Fruit fly (Drosophila melanogaster) whole organism, embryonic: Measurements from ENCODE around the gene Glyat.

Experiments
- Aef1 ChIP-seq: fragments of 200-800 bp; sonication (Bioruptor generic); IDR thresholded peaks from 3 replicates; pipeline ENCODE4 v1.3.6; 2022; ENCODE audit warnings: missing biosample characterization, missing genetic modification characterization
- Awh ChIP-seq: fragments of 200-800 bp; sonication (Bioruptor generic); IDR thresholded peaks from 2 replicates; pipeline ENCODE4, ENCODE4 v1.3.6; 2022; ENCODE audit warnings: missing biosample characterization, missing genetic modification characterization
- B-H2 ChIP-seq: fragments of 200-800 bp; sonication (Bioruptor generic); optimal IDR thresholded peaks from 2 replicates; lab custom pipeline; 2018; ENCODE audit warnings: missing biosample characterization, mild to moderate bottlenecking, missing genetic modification characterization
- CG10274 ChIP-seq: fragments of 200-800 bp; sonication (Bioruptor generic); optimal IDR thresholded peaks from 3 replicates; lab custom pipeline; 2017; ENCODE audit warnings: missing biosample characterization, mild to moderate bottlenecking, missing genetic modification characterization
- CG11723 ChIP-seq: fragments of 200-800 bp; sonication (Bioruptor generic); optimal IDR thresholded peaks from 2 replicates; lab custom pipeline; 2017; ENCODE audit warnings: missing biosample characterization, mild to moderate bottlenecking, missing genetic modification characterization
- CG12071 ChIP-seq: fragments of 200-800 bp; sonication (Bioruptor generic); optimal IDR thresholded peaks from 3 replicates; lab custom pipeline; 2018; ENCODE audit warnings: missing biosample characterization, mild to moderate bottlenecking, missing genetic modification characterization
- CG12104 ChIP-seq: fragments of 200-800 bp; sonication (Bioruptor generic); optimal IDR thresholded peaks from 3 replicates; lab custom pipeline; 2016; ENCODE audit warnings: missing biosample characterization, missing genetic modification characterization
- CG1233 ChIP-seq: fragments of 200-800 bp; sonication (Bioruptor generic); optimal IDR thresholded peaks from 4 replicates; lab custom pipeline; 2018; ENCODE audit warnings: missing biosample characterization, mild to moderate bottlenecking, missing genetic modification characterization
- CG12744 ChIP-seq: fragments of 200-800 bp; sonication (Bioruptor generic); optimal IDR thresholded peaks from 2 replicates; lab custom pipeline; 2016; ENCODE audit warnings: missing biosample characterization, missing genetic modification characterization
- CG12769 ChIP-seq: fragments of 200-800 bp; sonication (Bioruptor generic); optimal IDR thresholded peaks from 2 replicates; lab custom pipeline; 2019; ENCODE audit warnings: missing biosample characterization, mild to moderate bottlenecking, missing genetic modification characterization, moderate library complexity
- CG13894 ChIP-seq: fragments of 200-800 bp; sonication (Bioruptor generic); optimal IDR thresholded peaks from 3 replicates; lab custom pipeline; 2018; ENCODE audit warnings: missing biosample characterization, mild to moderate bottlenecking, missing genetic modification characterization, moderate library complexity
- CG14860 ChIP-seq: fragments of 200-800 bp; sonication (Bioruptor generic); IDR thresholded peaks from 3 replicates; pipeline ENCODE4 v1.3.6; 2022; ENCODE audit warnings: missing biosample characterization, missing genetic modification characterization; ENCODE audit not compliant: partially characterized antibody
- CG15011 ChIP-seq: fragments of 200-800 bp; sonication (Bioruptor generic); optimal IDR thresholded peaks from 3 replicates; lab custom pipeline; 2018; ENCODE audit warnings: missing biosample characterization, mild to moderate bottlenecking, missing genetic modification characterization
- CG1602 ChIP-seq: fragments of 200-800 bp; sonication (Bioruptor generic); optimal IDR thresholded peaks from 3 replicates; lab custom pipeline; 2016; ENCODE audit warnings: missing biosample characterization, missing genetic modification characterization
- CG1603 ChIP-seq: fragments of 200-800 bp; sonication (Bioruptor generic); optimal IDR thresholded peaks from 2 replicates; lab custom pipeline; 2019; ENCODE audit warnings: missing biosample characterization, mild to moderate bottlenecking, missing genetic modification characterization, moderate library complexity
- CG1647 ChIP-seq: fragments of 200-800 bp; sonication (Bioruptor generic); optimal IDR thresholded peaks from 3 replicates; lab custom pipeline; 2016; ENCODE audit warnings: missing biosample characterization, missing genetic modification characterization
- CG17802 ChIP-seq: fragments of 200-800 bp; sonication (Bioruptor generic); optimal IDR thresholded peaks from 2 replicates; lab custom pipeline; 2018; ENCODE audit warnings: missing biosample characterization, mild to moderate bottlenecking, missing genetic modification characterization, moderate library complexity
- CG2116 ChIP-seq: fragments of 200-800 bp; sonication (Bioruptor generic); optimal IDR thresholded peaks from 3 replicates; lab custom pipeline; 2018; ENCODE audit warnings: missing biosample characterization, mild to moderate bottlenecking, missing genetic modification characterization
- CG4730 ChIP-seq: fragments of 200-800 bp; sonication (Bioruptor generic); IDR thresholded peaks from 2 replicates; pipeline ENCODE4 v1.3.6; 2022; ENCODE audit warnings: missing biosample characterization, missing genetic modification characterization
- CG5180 ChIP-seq: fragments of 200-800 bp; sonication (Bioruptor generic); optimal IDR thresholded peaks from 3 replicates; lab custom pipeline; 2017; ENCODE audit warnings: missing biosample characterization, missing genetic modification characterization, mild to moderate bottlenecking, moderate library complexity, missing genetic modification reagents
- CG7271 ChIP-seq: fragments of 200-800 bp; sonication (Bioruptor generic); optimal IDR thresholded peaks from 2 replicates; lab custom pipeline; 2018; ENCODE audit warnings: missing biosample characterization, mild to moderate bottlenecking, missing genetic modification characterization, moderate library complexity
- CG7928 ChIP-seq: fragments of 200-800 bp; sonication (Bioruptor generic); optimal IDR thresholded peaks from 2 replicates; lab custom pipeline; 2017; ENCODE audit warnings: missing biosample characterization, mild to moderate bottlenecking, missing genetic modification characterization
- CG8290 ChIP-seq, 3 experiments: fragments of 200-800 bp; sonication (Bioruptor generic); optimal IDR thresholded peaks; 2 replicates each; lab custom pipeline; 2016 to 2019; ENCODE audit warnings: missing biosample characterization in 3 of 3, missing genetic modification characterization in 3 of 3, mild to moderate bottlenecking in 2 of 3, moderate library complexity in 1 of 3
- CrebB ChIP-seq: fragments of 200-800 bp; sonication (Bioruptor generic); optimal IDR thresholded peaks from 3 replicates; lab custom pipeline; 2018; ENCODE audit warnings: missing biosample characterization, mild to moderate bottlenecking, missing genetic modification characterization
- Deaf1 ChIP-seq: fragments of 200-800 bp; optimal IDR thresholded peaks from 3 replicates; lab custom pipeline; 2019; ENCODE audit warnings: missing biosample characterization, mild to moderate bottlenecking, missing genetic modification characterization, moderate library complexity
- Dip3 ChIP-seq: fragments of 200-800 bp; sonication (Bioruptor generic); optimal IDR thresholded peaks from 3 replicates; lab custom pipeline; 2016; ENCODE audit warnings: missing biosample characterization, missing genetic modification characterization
- E2f1 ChIP-seq: fragments of 200-800 bp; sonication (Bioruptor generic); IDR thresholded peaks from 2 replicates; pipeline ENCODE4 v1.3.6; 2022; ENCODE audit warnings: missing biosample characterization, missing genetic modification characterization
- Fer3 ChIP-seq: fragments of 200-800 bp; sonication (Bioruptor generic); optimal IDR thresholded peaks from 2 replicates; lab custom pipeline; 2018; ENCODE audit warnings: missing biosample characterization, mild to moderate bottlenecking, missing genetic modification characterization, moderate library complexity
- Hr39 ChIP-seq: fragments of >200 bp; optimal IDR thresholded peaks from 2 replicates; lab custom pipeline; 2017
- MBD-R2 ChIP-seq: fragments of 200-800 bp; sonication (Bioruptor generic); IDR thresholded peaks from 2 replicates; pipeline ENCODE4 v1.3.6; 2022; ENCODE audit warnings: missing biosample characterization, missing genetic modification characterization
- MESR4 ChIP-seq: fragments of 200-800 bp; sonication (Bioruptor generic); optimal IDR thresholded peaks from 2 replicates; lab custom pipeline; 2018; ENCODE audit warnings: missing biosample characterization, mild to moderate bottlenecking, missing genetic modification characterization, moderate library complexity
- MTF-1 ChIP-seq: fragments of 200-800 bp; sonication (Bioruptor generic); optimal IDR thresholded peaks from 2 replicates; lab custom pipeline; 2018; ENCODE audit warnings: missing biosample characterization, mild to moderate bottlenecking, missing genetic modification characterization, borderline replicate concordance
- NK7.1 ChIP-seq: fragments of 200-800 bp; sonication (Bioruptor generic); optimal IDR thresholded peaks from 3 replicates; lab custom pipeline; 2016; ENCODE audit warnings: missing biosample characterization, missing genetic modification characterization
- Optix ChIP-seq: fragments of 200-800 bp; sonication (Bioruptor generic); IDR thresholded peaks from 3 replicates; pipeline ENCODE4 v1.3.6; 2022; ENCODE audit warnings: missing biosample characterization, missing genetic modification characterization
- Poxn ChIP-seq: fragments of 200-800 bp; sonication (Bioruptor generic); IDR thresholded peaks from 2 replicates; pipeline ENCODE4 v1.3.6; 2022; ENCODE audit warnings: missing biosample characterization, missing genetic modification characterization
- Xbp1 ChIP-seq: fragments of 200-800 bp; sonication (Bioruptor generic); optimal IDR thresholded peaks from 3 replicates; lab custom pipeline; 2016; ENCODE audit warnings: missing biosample characterization, mild to moderate bottlenecking, missing genetic modification characterization
- ab ChIP-seq: fragments of 200-800 bp; sonication (Bioruptor generic); optimal IDR thresholded peaks from 2 replicates; lab custom pipeline; 2016; ENCODE audit warnings: missing biosample characterization, missing genetic modification characterization
- bab2 ChIP-seq: fragments of 200-800 bp; sonication (Bioruptor generic); optimal IDR thresholded peaks from 2 replicates; lab custom pipeline; 2016; ENCODE audit warnings: missing biosample characterization, missing genetic modification characterization
- croc ChIP-seq: fragments of 200-800 bp; sonication (Bioruptor generic); conservative IDR thresholded peaks from 3 replicates; pipeline ENCODE4 v1.3.6; 2022; ENCODE audit warnings: missing biosample characterization, missing genetic modification characterization
- dmrt99B ChIP-seq: fragments of 200-800 bp; sonication (Bioruptor generic); optimal IDR thresholded peaks from 2 replicates; lab custom pipeline; 2018; ENCODE audit warnings: missing biosample characterization, mild to moderate bottlenecking, missing genetic modification characterization, moderate library complexity
- dysf ChIP-seq: fragments of 200-800 bp; sonication (Bioruptor generic); IDR thresholded peaks from 3 replicates; pipeline ENCODE4 v1.3.6; 2022; ENCODE audit warnings: missing biosample characterization, missing genetic modification characterization
- fu2 ChIP-seq: fragments of 200-800 bp; sonication (Bioruptor generic); optimal IDR thresholded peaks from 2 replicates; lab custom pipeline; 2016; ENCODE audit warnings: missing biosample characterization, missing genetic modification characterization
- hb ChIP-seq: fragments of 200-800 bp; sonication (Bioruptor generic); IDR thresholded peaks from 3 replicates; pipeline ENCODE4 v1.3.6; 2022; ENCODE audit warnings: missing biosample characterization, missing genetic modification characterization; ENCODE audit not compliant: partially characterized antibody
- her ChIP-seq: fragments of 200-800 bp; sonication (Bioruptor generic); optimal IDR thresholded peaks from 2 replicates; lab custom pipeline; 2016; ENCODE audit warnings: missing biosample characterization, missing genetic modification characterization
- org-1 ChIP-seq: fragments of 200-800 bp; sonication (Bioruptor generic); optimal IDR thresholded peaks from 2 replicates; lab custom pipeline; 2017; ENCODE audit warnings: missing biosample characterization, missing genetic modification characterization
- pb ChIP-seq: fragments of 200-800 bp; sonication (Bioruptor generic); optimal IDR thresholded peaks from 3 replicates; lab custom pipeline; 2016; ENCODE audit warnings: missing biosample characterization, missing genetic modification characterization
- ranshi ChIP-seq: fragments of 200-800 bp; sonication (Bioruptor generic); IDR thresholded peaks from 2 replicates; pipeline ENCODE4 v1.3.6; 2022; ENCODE audit warnings: missing biosample characterization, missing genetic modification characterization
- salm ChIP-seq: fragments of 200-800 bp; sonication (Bioruptor generic); optimal IDR thresholded peaks from 2 replicates; lab custom pipeline; 2018; ENCODE audit warnings: missing biosample characterization, mild to moderate bottlenecking, missing genetic modification characterization
- sob ChIP-seq: fragments of 200-800 bp; sonication (Bioruptor generic); IDR thresholded peaks from 2 replicates; pipeline ENCODE4 v1.3.6; 2022; ENCODE audit warnings: missing biosample characterization, missing genetic modification characterization
- tap ChIP-seq: fragments of 200-800 bp; optimal IDR thresholded peaks from 3 replicates; lab custom pipeline; 2019; ENCODE audit warnings: missing biosample characterization, mild to moderate bottlenecking, missing genetic modification characterization, moderate library complexity
- tgo ChIP-seq: fragments of 200-800 bp; sonication (Bioruptor generic); IDR thresholded peaks from 3 replicates; pipeline ENCODE4 v1.3.6; 2022; ENCODE audit warnings: missing biosample characterization, missing genetic modification characterization

Gene Glyat

DNA sequence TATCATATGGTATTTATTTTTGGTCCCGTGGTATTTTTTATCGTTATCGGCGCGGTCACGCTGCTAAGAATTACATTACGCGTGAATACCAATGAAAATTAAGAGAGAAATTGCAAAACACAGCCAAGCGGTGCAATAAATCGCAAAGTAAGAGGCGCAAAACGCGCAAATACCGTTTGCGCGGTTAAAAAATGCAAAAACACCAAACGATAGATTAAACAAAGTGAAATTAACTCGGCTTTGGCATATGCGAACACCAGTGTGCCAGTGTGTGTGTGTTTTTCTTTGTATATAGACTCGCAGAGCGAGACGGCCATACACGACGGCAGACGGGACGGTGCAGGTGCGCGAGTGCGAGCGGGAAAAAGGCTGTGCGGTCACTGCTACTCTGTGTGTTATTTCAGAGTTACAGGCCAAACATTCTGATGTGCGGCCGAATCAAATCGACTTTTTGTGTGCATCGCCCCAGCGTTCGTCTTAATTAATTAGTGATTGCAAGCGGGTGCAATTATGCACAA, 20.3 kb upstream of the Glyat start, which contains the start of gene Cka (continued):
- no peak for TF ChIP-seq hb (GFP tag; lab: Robert Waterston, UW)
- no peak for TF ChIP-seq dysf (GFP tag; lab: Robert Waterston, UW)
- peak; percentile 9 for TF ChIP-seq CG1603 (tag; lab: Kevin White, UChicago)
- TF ChIP-seq Awh (GFP tag; lab: Robert Waterston, UW) = no peak
- TF ChIP-seq tap (tag; lab: Kevin White, UChicago) = no peak
- TF ChIP-seq ab (GFP tag; lab: Kevin White, UChicago) = no peak
- TF ChIP-seq Fer3 (tag; lab: Kevin White, UChicago) = no peak
- TF ChIP-seq CG2116 (GFP tag; lab: Kevin White, UChicago) = no peak
- TF ChIP-seq CG11723 = no peak
- no peak for TF ChIP-seq CG8290 (GFP tag; optimal IDR thresholded peaks at IDR 0.05; lab: Kevin White, UChicago)
- peak in 1 of 2 experiments; percentile 68 for TF ChIP-seq CG8290 (tag; optimal IDR thresholded peaks at IDR 0.05; lab: Kevin White, UChicago)
- no peak for TF ChIP-seq CG1602 (GFP tag; lab: Kevin White, UChicago)
- TF ChIP-seq CrebB = no peak
- no peak for TF ChIP-seq Dip3 (GFP tag; lab: Kevin White, UChicago)
- TF ChIP-seq MESR4 (GFP tag; lab: Kevin White, UChicago) = peak; percentile 88
- no peak for TF ChIP-seq CG10274
- no peak for TF ChIP-seq CG4730
- TF ChIP-seq croc (GFP tag; lab: Robert Waterston, UW) = no peak
- TF ChIP-seq ranshi = no peak
- no peak for TF ChIP-seq Xbp1
- TF ChIP-seq B-H2 (GFP tag; lab: Kevin White, UChicago) = peak; percentile 38
- TF ChIP-seq CG12071 = peak; percentile 59
- no peak for TF ChIP-seq salm
- peak; percentile 23 for TF ChIP-seq CG1233 (GFP tag; lab: Kevin White, UChicago)
- no peak for TF ChIP-seq CG5180 (GFP tag; lab: Kevin White, UChicago)
- TF ChIP-seq E2f1 (GFP tag; lab: Robert Waterston, UW) = no peak
- TF ChIP-seq CG15011 (GFP tag; lab: Kevin White, UChicago) = no peak
- no peak for TF ChIP-seq CG12104 (GFP tag; lab: Kevin White, UChicago)
- TF ChIP-seq Aef1 (GFP tag; lab: Robert Waterston, UW) = no peak
- TF ChIP-seq CG1647 (GFP tag; lab: Kevin White, UChicago) = no peak
- TF ChIP-seq bab2 (GFP tag; lab: Kevin White, UChicago) = no peak
- TF ChIP-seq CG14860 (GFP tag; lab: Robert Waterston, UW) = 0 out of 3 replicates have a peak, but pooled peaks have one; percentile 15
- TF ChIP-seq tgo (GFP tag; lab: Robert Waterston, UW) = no peak
- no peak for TF ChIP-seq CG17802 (tag; lab: Kevin White, UChicago)
- TF ChIP-seq her (GFP tag; lab: Kevin White, UChicago) = no peak
- TF ChIP-seq dmrt99B (tag; lab: Kevin White, UChicago) = no peak
- TF ChIP-seq sob (GFP tag; lab: Robert Waterston, UW) = peak; percentile 55; the same call in 1 of the 2 replicates
- TF ChIP-seq CG12769 = no peak
- TF ChIP-seq MTF-1 (GFP tag; lab: Kevin White, UChicago) = no peak
- TF ChIP-seq CG7271 (tag; lab: Kevin White, UChicago) = no peak
- TF ChIP-seq Deaf1 = peak; percentile 23
- TF ChIP-seq CG7928 (GFP tag; lab: Kevin White, UChicago) = no peak
- TF ChIP-seq Hr39 (lab: Kevin White, UChicago) = no peak
- TF ChIP-seq NK7.1 (GFP tag; lab: Kevin White, UChicago) = no peak
- TF ChIP-seq MBD-R2 (GFP tag; lab: Robert Waterston, UW) = peak; percentile 54; the same call in 1 of the 2 replicates
- TF ChIP-seq Poxn (GFP tag; lab: Robert Waterston, UW) = no peak
- TF ChIP-seq Optix (GFP tag; lab: Robert Waterston, UW) = no peak
- TF ChIP-seq CG13894 (tag; lab: Kevin White, UChicago) = no peak
- no peak for TF ChIP-seq fu2 (GFP tag; lab: Kevin White, UChicago)
- no peak for TF ChIP-seq pb
- no peak for TF ChIP-seq CG12744
- no peak for TF ChIP-seq org-1 (GFP tag; lab: Kevin White, UChicago)
